Fruit fly (Drosophila melanogaster) whole organism: ENCODE data around the gene Targ2.

Experiments used
- Dll ChIP-seq: fragments of >200 bp; optimal IDR thresholded peaks from 2 replicates; lab custom pipeline; 2017
- psq ChIP-seq: fragments of >200 bp; optimal IDR thresholded peaks from 2 replicates; lab custom pipeline; 2017
- usp ChIP-seq: fragments of >200 bp; optimal IDR thresholded peaks from 2 replicates; lab custom pipeline; 2017; ENCODE audit warnings: missing biosample characterization, missing genetic modification characterization, mixed read lengths

DNA sequence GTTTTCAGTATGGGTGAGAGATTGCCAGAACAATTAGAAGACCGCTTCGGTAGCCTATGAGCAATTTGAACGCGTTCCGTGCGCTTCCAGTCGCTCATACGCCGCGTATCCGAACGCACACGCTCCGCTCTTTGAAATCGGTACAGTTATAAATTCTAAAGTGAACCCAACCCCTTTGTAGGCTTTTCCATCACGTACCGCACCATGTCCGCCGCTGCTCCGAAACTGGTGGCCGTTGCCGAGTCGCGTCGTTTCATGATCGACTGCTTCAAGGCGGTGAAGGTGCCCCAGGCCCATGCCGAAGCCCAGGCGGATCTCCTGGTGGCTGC is 2.4 kb upstream of the Targ2 start:
- TF ChIP-seq Dll (lab: Kevin White, UChicago) (no peak), psq (lab: Kevin White, UChicago) (no peak), usp (no peak)
